Fruit fly (Drosophila melanogaster) Kc167 (cell line): ENCODE results near the gene Rbp.

ENCODE experiments used
- Myc ChIP-seq: fragments of >200 bp; optimal IDR thresholded peaks from 2 replicates; lab custom pipeline; 2017; ENCODE audit warnings: missing external identifiers
- Sin3A ChIP-seq: fragments of >200 bp; optimal IDR thresholded peaks from 2 replicates; lab custom pipeline; 2018; ENCODE audit warnings: missing external identifiers
- h ChIP-seq: fragments of >200 bp; optimal IDR thresholded peaks from 3 replicates; lab custom pipeline; 2018; ENCODE audit warnings: missing external identifiers
- insv ChIP-seq: fragments of >200 bp; optimal IDR thresholded peaks from 3 replicates; lab custom pipeline; 2018; ENCODE audit warnings: missing external identifiers
- psq ChIP-seq: fragments of >200 bp; optimal IDR thresholded peaks from 2 replicates; lab custom pipeline; 2017; ENCODE audit warnings: missing external identifiers
- ttk ChIP-seq: sonication (Bioruptor generic); optimal IDR thresholded peaks from 2 replicates; lab custom pipeline; 2017; ENCODE audit warnings: missing external identifiers

Rbp gene

DNA sequence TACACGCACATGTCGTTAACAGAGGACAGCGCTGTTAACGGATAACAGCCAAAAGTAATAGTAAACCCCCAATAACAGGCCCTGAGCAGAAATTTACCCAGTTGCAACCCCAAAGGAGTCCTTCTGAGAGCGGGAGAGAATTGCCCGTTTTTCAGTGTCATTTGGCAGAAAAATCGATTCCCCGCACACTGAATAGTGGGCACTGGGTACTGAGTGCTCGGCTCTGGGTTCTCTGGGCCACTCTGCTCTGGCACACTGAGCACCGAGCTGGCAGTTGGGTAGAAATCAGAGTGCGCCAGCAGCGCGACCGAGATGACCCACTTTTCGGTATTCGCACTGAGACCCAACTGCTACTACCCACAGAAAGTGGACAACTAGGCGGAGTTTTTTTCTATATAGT lies at the start of gene Rbp:
Gene Rbp, plus strand, starts transcription at position 239 of the 400 bp plus-strand sequence.
- TF ChIP-seq Myc (lab: Kevin White, UChicago) (no peak), ttk (no peak), Sin3A (lab: Kevin White, UChicago) (no peak), insv (lab: Kevin White, UChicago) (no peak), psq (lab: Kevin White, UChicago) (no peak), h (lab: Kevin White, UChicago) (no peak)

DNA sequence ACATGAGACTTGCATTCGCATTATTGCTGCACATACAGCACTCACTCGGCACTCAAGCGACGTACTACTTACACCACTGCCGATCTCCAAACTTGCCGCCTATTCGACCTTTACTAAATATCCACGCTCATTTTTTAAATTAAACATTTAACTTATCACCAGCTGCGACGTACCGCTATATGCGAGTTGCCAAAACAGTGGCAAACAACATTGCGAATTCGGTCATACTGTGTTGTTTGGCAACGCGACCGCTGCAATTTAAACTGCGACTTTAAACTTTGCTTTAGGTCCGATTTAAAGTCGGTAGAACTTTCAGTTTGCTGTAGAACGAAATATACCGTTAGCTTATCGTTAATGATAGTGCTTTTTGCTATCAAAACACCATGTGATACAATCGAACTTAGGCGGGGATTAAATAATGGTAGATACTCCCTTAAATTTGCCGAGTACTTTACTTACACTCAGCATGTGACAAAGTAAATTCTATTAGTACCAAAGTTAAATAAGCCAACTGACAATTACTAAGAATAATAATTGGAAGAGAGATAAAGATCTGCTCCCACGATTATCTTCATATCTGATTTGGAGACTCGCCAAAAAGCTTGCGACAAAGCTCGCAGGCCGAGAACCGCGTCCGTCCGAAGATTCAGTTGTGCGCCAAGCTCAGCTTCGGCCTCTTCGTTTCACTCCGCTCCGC lies 46.2 kb upstream of the Rbp start, which contains the start of the genes CG6236 and ea:
Gene CG6236, minus strand, starts transcription at position 187 of the 697 bp plus-strand sequence.
Gene ea, plus strand, starts transcription at position 647 of the 697 bp plus-strand sequence.
- no peak for TF ChIP-seq Myc (lab: Kevin White, UChicago)
- no peak for TF ChIP-seq insv (lab: Kevin White, UChicago)
- no peak for TF ChIP-seq ttk
- no peak for TF ChIP-seq psq (lab: Kevin White, UChicago)
- no peak for TF ChIP-seq h (lab: Kevin White, UChicago)
- no peak for TF ChIP-seq Sin3A (lab: Kevin White, UChicago)

DNA sequence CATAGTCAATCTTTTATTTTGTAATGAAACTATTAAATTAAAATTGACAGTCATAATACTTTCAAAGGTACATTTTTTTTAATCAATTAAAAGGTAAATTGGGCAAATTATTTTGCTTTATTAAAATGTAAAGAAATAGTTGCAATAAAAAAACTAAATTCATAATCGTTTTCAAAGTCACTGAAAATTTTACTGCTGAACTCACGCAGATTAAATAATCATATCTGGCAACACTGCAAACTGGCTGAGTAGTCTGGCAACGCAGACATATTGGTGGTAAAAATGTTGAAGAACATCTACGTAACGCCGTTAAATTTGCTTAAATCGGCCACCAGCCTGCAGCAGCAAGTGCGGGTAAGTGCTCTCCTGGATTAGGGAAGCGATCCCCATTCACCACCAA lies 44.0 kb upstream of the Rbp start, which contains the start of gene mRpL9:
Gene mRpL9, plus strand, starts transcription at position 267 of the 400 bp plus-strand sequence.
- TF ChIP-seq Sin3A (lab: Kevin White, UChicago) (no peak), Myc (lab: Kevin White, UChicago) (no peak), ttk (no peak), h (lab: Kevin White, UChicago) (no peak), psq (lab: Kevin White, UChicago) (no peak), insv (lab: Kevin White, UChicago) (no peak)

- TF ChIP-seq Sin3A (lab: Kevin White, UChicago) (no peak), Myc (lab: Kevin White, UChicago) (no peak), ttk (no peak), psq (lab: Kevin White, UChicago) (no peak), h (lab: Kevin White, UChicago) (no peak), insv (lab: Kevin White, UChicago) (no peak)
Measured at dm6 chr3R:15332994-15333393, 41.4 kb upstream of the Rbp start, which contains the start of the genes Fkbp39 and Cyfip. Gene Fkbp39, minus strand, starts transcription at chr3R:15333133. Gene Cyfip, plus strand, starts transcription at chr3R:15333266.

- TF ChIP-seq Myc (lab: Kevin White, UChicago) (no peak), ttk (no peak), h (lab: Kevin White, UChicago) (no peak), psq (lab: Kevin White, UChicago) (no peak), Sin3A (lab: Kevin White, UChicago) (no peak), insv (lab: Kevin White, UChicago) (no peak)
Measured at dm6 chr3R:15339111-15339510, 35.3 kb upstream of the Rbp start.

- TF ChIP-seq Sin3A (lab: Kevin White, UChicago) (no peak), insv (lab: Kevin White, UChicago) (no peak), h (lab: Kevin White, UChicago) (no peak), ttk (no peak), psq (lab: Kevin White, UChicago) (no peak), Myc (lab: Kevin White, UChicago) (no peak)
Measured at dm6 chr3R:15340052-15340732, 34.2 kb upstream of the Rbp start, which contains the start of gene SerRS-m. Gene SerRS-m, plus strand, starts transcription at chr3R:15340667.

- no peak for TF ChIP-seq ttk
- no peak for TF ChIP-seq insv (lab: Kevin White, UChicago)
- no peak for TF ChIP-seq Sin3A (lab: Kevin White, UChicago)
- no peak for TF ChIP-seq psq (lab: Kevin White, UChicago)
- TF ChIP-seq h (lab: Kevin White, UChicago): no peak
- no peak for TF ChIP-seq Myc (lab: Kevin White, UChicago)
Measured at dm6 chr3R:15342432-15342925, 32.0 kb upstream of the Rbp start.

DNA sequence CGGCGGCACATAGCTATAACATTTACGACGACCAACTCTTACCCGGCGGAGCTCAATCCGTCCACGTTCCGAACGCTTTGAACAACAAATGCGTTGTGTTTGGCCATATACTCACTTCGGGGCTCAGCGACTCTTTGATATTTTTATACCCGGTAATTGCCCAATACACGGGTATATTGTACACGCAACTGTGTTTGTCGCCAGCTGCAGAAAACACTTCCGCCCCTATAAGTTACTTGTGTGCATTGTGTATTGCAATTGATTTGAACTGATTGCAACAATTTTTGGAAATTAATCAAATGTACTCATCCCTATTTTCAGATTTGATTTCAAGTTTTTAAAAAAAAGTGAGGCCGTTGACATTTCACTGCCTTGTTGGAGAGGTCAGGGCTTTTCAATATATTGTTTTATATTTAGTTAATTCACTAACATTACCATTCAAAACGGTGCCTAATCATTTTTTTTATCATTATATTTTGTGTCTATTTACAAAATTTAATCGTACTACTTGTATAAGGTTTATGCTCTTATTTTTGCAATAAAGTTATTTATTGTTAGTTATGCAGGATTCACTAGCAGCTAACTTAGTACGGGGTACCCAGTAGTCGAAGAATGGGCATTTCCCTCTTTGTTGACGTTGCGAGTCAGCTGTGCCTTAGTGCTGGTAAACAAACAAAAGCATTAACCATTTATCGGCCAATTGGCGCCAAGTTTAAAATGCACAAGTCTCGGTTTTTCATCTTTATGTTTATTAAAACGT lies 31.3 kb upstream of the Rbp start, which contains the start of gene Nagk:
Gene Nagk, minus strand, starts transcription at position 331 of the 760 bp plus-strand sequence.
- TF ChIP-seq ttk (no peak), Sin3A (lab: Kevin White, UChicago) (no peak), Myc (lab: Kevin White, UChicago) (no peak), psq (lab: Kevin White, UChicago) (no peak), h (lab: Kevin White, UChicago) (no peak), insv (lab: Kevin White, UChicago) (no peak)

DNA sequence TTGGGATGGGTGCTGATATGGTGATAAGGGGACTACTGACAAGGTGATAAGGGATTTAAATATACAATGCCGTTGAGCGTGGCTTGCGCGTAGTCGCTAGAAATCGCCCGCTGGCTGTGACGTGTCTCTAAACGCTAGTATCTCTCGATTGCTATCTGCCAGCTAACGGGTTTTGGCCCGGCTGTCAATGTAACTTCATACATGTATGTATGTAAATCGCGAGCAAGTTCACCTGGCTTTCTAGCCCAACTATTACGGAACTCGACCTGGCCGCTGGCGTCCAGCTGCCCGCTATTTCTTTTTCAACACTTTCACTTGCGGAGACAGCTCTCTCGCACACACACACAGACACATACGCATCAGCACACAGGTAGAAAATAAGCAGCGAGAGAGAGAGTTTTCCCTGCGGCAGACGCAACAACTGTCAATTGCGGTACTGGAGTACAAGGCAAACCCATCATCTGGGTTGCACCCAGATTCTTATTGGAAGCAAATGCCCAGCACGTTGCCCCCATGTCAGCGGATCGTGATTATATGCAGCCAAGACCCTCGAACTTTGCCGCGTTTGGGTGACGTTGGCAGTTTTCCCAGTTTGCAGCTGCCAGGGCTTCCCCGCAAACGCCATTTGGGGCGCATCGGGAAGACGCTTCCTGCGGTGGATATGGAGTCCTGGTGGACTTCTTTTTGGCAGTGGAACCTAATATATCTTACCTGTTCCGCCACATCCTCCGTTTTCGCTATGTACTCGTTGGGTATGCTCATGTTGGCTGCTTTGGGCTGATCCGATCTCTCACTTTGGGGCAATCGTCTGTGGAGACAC lies 29.0 kb upstream of the Rbp start:
- no peak for TF ChIP-seq h (lab: Kevin White, UChicago)
- TF ChIP-seq ttk: no peak
- no peak for TF ChIP-seq Sin3A (lab: Kevin White, UChicago)
- TF ChIP-seq insv (lab: Kevin White, UChicago): no peak
- no peak for TF ChIP-seq Myc (lab: Kevin White, UChicago)
- TF ChIP-seq psq (lab: Kevin White, UChicago): no peak

- TF ChIP-seq Myc (lab: Kevin White, UChicago) (no peak), Sin3A (lab: Kevin White, UChicago) (no peak), ttk (no peak), insv (lab: Kevin White, UChicago) (no peak), h (lab: Kevin White, UChicago) (no peak), psq (lab: Kevin White, UChicago) (no peak)
Measured at dm6 chr3R:15346018-15346383, 28.4 kb upstream of the Rbp start, which contains the start of the genes Surf4 and CG31301. Gene Surf4, minus strand, starts transcription at chr3R:15346176. Gene CG31301, plus strand, starts transcription at chr3R:15346205.
